Fruit fly (Drosophila melanogaster): ENCODE data around the gene CG43082.

Gene CG43082

dm6 chr3L:15692794-15693532 is 31.3 kb downstream of the CG43082 start (continued):
- TF ChIP-seq wek (GFP tag; optimal IDR thresholded peaks at IDR 0.05), result no peak
- no peak for TF ChIP-seq sug (tag; optimal IDR thresholded peaks at IDR 0.05)
- TF ChIP-seq wdn (GFP tag; IDR thresholded peaks at IDR 0.05), result no peak
- TF ChIP-seq CG12391 (tag; optimal IDR thresholded peaks at IDR 0.05), result peak; percentile 44
- peak in 1 of 2 experiments; percentile 4 for TF ChIP-seq dpn (GFP tag; optimal IDR thresholded peaks at IDR 0.05)
- TF ChIP-seq CG9797 (GFP tag; optimal IDR thresholded peaks at IDR 0.05), result no peak
- no peak for TF ChIP-seq CG9609 (GFP tag; optimal IDR thresholded peaks at IDR 0.05)
- TF ChIP-seq ase (GFP tag; IDR thresholded peaks at IDR 0.05), result no peak
- TF ChIP-seq CG16863 (GFP tag; optimal IDR thresholded peaks at IDR 0.05), result no peak
- no peak for TF ChIP-seq CG13894 (tag; optimal IDR thresholded peaks at IDR 0.05)
- no peak for TF ChIP-seq Dp (GFP tag; optimal IDR thresholded peaks at IDR 0.05)
- no peak for TF ChIP-seq CG15479 (GFP tag; optimal IDR thresholded peaks at IDR 0.05)
- TF ChIP-seq Stat92E (GFP tag; optimal IDR thresholded peaks at IDR 0.05), result peak in 1 of 3 experiments; percentile 72
- TF ChIP-seq CG18262 (tag; optimal IDR thresholded peaks at IDR 0.05), result peak; percentile 81
- no peak for TF ChIP-seq sisA (GFP tag; IDR thresholded peaks at IDR 0.05)
- no peak for TF ChIP-seq dan (GFP tag; IDR thresholded peaks at IDR 0.05)
- TF ChIP-seq run (tag; optimal IDR thresholded peaks at IDR 0.05), result peak; percentile 0
- no peak for TF ChIP-seq lab (GFP tag; optimal IDR thresholded peaks at IDR 0.05)
- no peak for TF ChIP-seq psq (GFP tag; optimal IDR thresholded peaks at IDR 0.05)
- TF ChIP-seq CG13624 (GFP tag; optimal IDR thresholded peaks at IDR 0.05), result no peak
- TF ChIP-seq CG8359 (GFP tag; optimal IDR thresholded peaks at IDR 0.05; ENCODE audit: borderline replicate concordance), result peak; percentile 50
- TF ChIP-seq hkb (optimal IDR thresholded peaks at IDR 0.05), result no peak
- TF ChIP-seq hkb (GFP tag; IDR thresholded peaks at IDR 0.05), result no peak
- no peak for TF ChIP-seq Mad (GFP tag; optimal IDR thresholded peaks at IDR 0.05)
- TF ChIP-seq knrl (GFP tag; IDR thresholded peaks at IDR 0.05; ENCODE audit: partially characterized antibody), result no peak
- no peak for TF ChIP-seq Trl (optimal IDR thresholded peaks at IDR 0.05)
- TF ChIP-seq Trl (GFP tag; optimal IDR thresholded peaks at IDR 0.05), result no peak
- TF ChIP-seq CG4282 (GFP tag; optimal IDR thresholded peaks at IDR 0.05), result no peak
- TF ChIP-seq HLH54F (GFP tag; optimal IDR thresholded peaks at IDR 0.05), result no peak
- no peak for TF ChIP-seq CG5180 (GFP tag; optimal IDR thresholded peaks at IDR 0.05)
- TF ChIP-seq CG42726 (GFP tag; IDR thresholded peaks at IDR 0.05; ENCODE audit: partially characterized antibody), result no peak
- no peak for TF ChIP-seq Spps (tag; optimal IDR thresholded peaks at IDR 0.05)
- no peak for TF ChIP-seq yki (optimal IDR thresholded peaks at IDR 0.05)
- TF ChIP-seq gfzf (GFP tag; optimal IDR thresholded peaks at IDR 0.05), result no peak
- no peak for TF ChIP-seq eyg (GFP tag; optimal IDR thresholded peaks at IDR 0.05)
- TF ChIP-seq ap (GFP tag; IDR thresholded peaks at IDR 0.05), result no peak
- no peak for TF ChIP-seq pfk (GFP tag; optimal IDR thresholded peaks at IDR 0.05)
- TF ChIP-seq HLH4C (GFP tag; IDR thresholded peaks at IDR 0.05; ENCODE audit: partially characterized antibody), result no peak
- no peak for TF ChIP-seq sim (GFP tag; IDR thresholded peaks at IDR 0.05)
- no peak for TF ChIP-seq CG4854 (GFP tag; optimal IDR thresholded peaks at IDR 0.05)
- TF ChIP-seq Hr39 (optimal IDR thresholded peaks at IDR 0.05), result no peak
- TF ChIP-seq CG2678 (tag; optimal IDR thresholded peaks at IDR 0.05), result peak; percentile 56
- peak; percentile 78 for TF ChIP-seq CG10979 (tag; optimal IDR thresholded peaks at IDR 0.05)
- TF ChIP-seq fd102C (GFP tag; optimal IDR thresholded peaks at IDR 0.05), result no peak
- TF ChIP-seq Ravus (GFP tag; IDR thresholded peaks at IDR 0.05), result no peak
- 0 out of 2 replicates have a peak, but pooled peaks have one; percentile 8 for TF ChIP-seq CG10959 (GFP tag; IDR thresholded peaks at IDR 0.05)
- peak; percentile 53 for TF ChIP-seq CG33557 (GFP tag; optimal IDR thresholded peaks at IDR 0.05)
- no peak for TF ChIP-seq D (optimal IDR thresholded peaks at IDR 0.05)
- TF ChIP-seq D (GFP tag; optimal IDR thresholded peaks at IDR 0.05), result peak; percentile 56
- no peak for TF ChIP-seq CG14965 (GFP tag; optimal IDR thresholded peaks at IDR 0.05; ENCODE audit: borderline replicate concordance)
- TF ChIP-seq CG15073 (GFP tag; optimal IDR thresholded peaks at IDR 0.05), result no peak
